Fruit fly (Drosophila melanogaster) whole organism, embryonic: ENCODE results near the gene CG1172.

ENCODE experiments used
- Adf1 ChIP-seq: fragments of 200-800 bp; sonication (Bioruptor generic); IDR thresholded peaks from 2 replicates; pipeline ENCODE4 v1.3.6; 2022; ENCODE audit warnings: missing biosample characterization, missing genetic modification characterization
- B-H1 ChIP-seq: fragments of 200-800 bp; sonication (Bioruptor generic); IDR thresholded peaks from 3 replicates; pipeline ENCODE4 v1.3.6; 2022; ENCODE audit warnings: missing biosample characterization, missing genetic modification characterization
- Bdp1 ChIP-seq: fragments of 200-800 bp; sonication (Bioruptor generic); optimal IDR thresholded peaks from 3 replicates; lab custom pipeline; 2016; ENCODE audit warnings: missing biosample characterization, missing genetic modification characterization
- CG13624 ChIP-seq: fragments of 200-800 bp; sonication (Bioruptor generic); optimal IDR thresholded peaks from 2 replicates; lab custom pipeline; 2016; ENCODE audit warnings: missing biosample characterization, missing genetic modification characterization
- CG15601 ChIP-seq: fragments of 200-800 bp; sonication (Bioruptor generic); optimal IDR thresholded peaks from 3 replicates; lab custom pipeline; 2019; ENCODE audit warnings: missing biosample characterization, mild to moderate bottlenecking, missing genetic modification characterization, moderate library complexity
- CG1832 ChIP-seq: fragments of 200-800 bp; sonication (Bioruptor generic); optimal IDR thresholded peaks from 2 replicates; lab custom pipeline; 2017; ENCODE audit warnings: missing biosample characterization, mild to moderate bottlenecking, missing genetic modification characterization, inconsistent platforms
- CG4360 ChIP-seq: fragments of 200-800 bp; sonication (Bioruptor generic); IDR thresholded peaks from 2 replicates; pipeline ENCODE4 v1.3.6; 2022; ENCODE audit warnings: missing biosample characterization, missing genetic modification characterization
- CG8290 ChIP-seq, 3 experiments: fragments of 200-800 bp; sonication (Bioruptor generic); optimal IDR thresholded peaks; 2 replicates each; lab custom pipeline; 2016 to 2019; ENCODE audit warnings: missing biosample characterization in 3 of 3, missing genetic modification characterization in 3 of 3, mild to moderate bottlenecking in 2 of 3, moderate library complexity in 1 of 3
- CG9932 ChIP-seq: fragments of 200-800 bp; sonication (Bioruptor generic); IDR thresholded peaks from 2 replicates; pipeline ENCODE4 v1.3.6; 2022; ENCODE audit warnings: missing biosample characterization, missing genetic modification characterization
- Dbx ChIP-seq: fragments of 200-800 bp; sonication (Bioruptor generic); IDR thresholded peaks from 3 replicates; pipeline ENCODE4 v1.3.6; 2022; ENCODE audit warnings: missing biosample characterization, missing genetic modification characterization
- Deaf1 ChIP-seq: fragments of 200-800 bp; optimal IDR thresholded peaks from 3 replicates; lab custom pipeline; 2019; ENCODE audit warnings: missing biosample characterization, mild to moderate bottlenecking, missing genetic modification characterization, moderate library complexity
- Dref ChIP-seq: fragments of 200-800 bp; sonication (Bioruptor generic); IDR thresholded peaks from 2 replicates; pipeline ENCODE4 v1.3.6; 2022; ENCODE audit warnings: missing biosample characterization, missing genetic modification characterization
- Drgx ChIP-seq: fragments of 200-800 bp; sonication (Bioruptor generic); IDR thresholded peaks from 2 replicates; pipeline ENCODE4 v1.3.6; 2022; ENCODE audit warnings: missing biosample characterization, missing genetic modification characterization
- ERR ChIP-seq: fragments of 200-800 bp; sonication (Bioruptor generic); optimal IDR thresholded peaks from 2 replicates; lab custom pipeline; 2016; ENCODE audit warnings: missing biosample characterization, missing genetic modification characterization
- Ets65A ChIP-seq: fragments of 200-800 bp; sonication (Bioruptor generic); peaks from one replicate; lab custom pipeline; 2016; ENCODE audit warnings: missing biosample characterization, missing genetic modification characterization
- Fer1 ChIP-seq: fragments of 200-800 bp; sonication (Bioruptor generic); optimal IDR thresholded peaks from 2 replicates; lab custom pipeline; 2017; ENCODE audit warnings: missing biosample characterization, mild to moderate bottlenecking, missing genetic modification characterization
- HLH3B ChIP-seq: fragments of 200-800 bp; sonication (Bioruptor generic); IDR thresholded peaks from 2 replicates; pipeline ENCODE4 v1.3.6; 2022; ENCODE audit warnings: missing biosample characterization, missing genetic modification characterization
- HLH4C ChIP-seq: fragments of 200-800 bp; sonication (Bioruptor generic); IDR thresholded peaks from 3 replicates; pipeline ENCODE4 v1.3.6; 2022; ENCODE audit warnings: missing biosample characterization, missing genetic modification characterization; ENCODE audit not compliant: partially characterized antibody
- MBD-R2 ChIP-seq: fragments of 200-800 bp; sonication (Bioruptor generic); IDR thresholded peaks from 2 replicates; pipeline ENCODE4 v1.3.6; 2022; ENCODE audit warnings: missing biosample characterization, missing genetic modification characterization
- Med ChIP-seq: fragments of 200-800 bp; sonication (Bioruptor generic); peaks from one replicate; lab custom pipeline; 2016; ENCODE audit warnings: missing biosample characterization, missing genetic modification characterization, mild to moderate bottlenecking, inconsistent platforms, moderate library complexity
- Trl ChIP-seq, 3 experiments: fragments of >200 bp in 2 of 3; fragments of 200-800 bp in 1 of 3; sonication (Bioruptor generic) in 1 of 3; optimal IDR thresholded peaks; 2 replicates in 1 of 3; 3 replicates in 2 of 3; lab custom pipeline; 2016 to 2017; ENCODE audit warnings: missing biosample characterization in 1 of 3, missing genetic modification characterization in 1 of 3
- abd-A ChIP-seq: fragments of 200-800 bp; sonication (Bioruptor generic); optimal IDR thresholded peaks from 3 replicates; lab custom pipeline; 2019; ENCODE audit warnings: missing biosample characterization, mild to moderate bottlenecking, missing genetic modification characterization, moderate library complexity
- chinmo ChIP-seq: fragments of 200-800 bp; sonication (Bioruptor generic); IDR thresholded peaks from 4 replicates; pipeline ENCODE4 v1.3.6; 2022; ENCODE audit warnings: missing biosample characterization, missing genetic modification characterization; ENCODE audit not compliant: partially characterized antibody
- crol ChIP-seq: fragments of 200-800 bp; sonication (Bioruptor generic); IDR thresholded peaks from 2 replicates; pipeline ENCODE4 v1.3.6; 2022; ENCODE audit warnings: missing biosample characterization, missing genetic modification characterization
- crp ChIP-seq, 2 experiments: fragments of 200-800 bp; sonication (Bioruptor generic); optimal IDR thresholded peaks; 2 replicates in 1 of 2; 3 replicates in 1 of 2; lab custom pipeline; 2017; ENCODE audit warnings: missing biosample characterization in 2 of 2, missing genetic modification characterization in 2 of 2, mild to moderate bottlenecking in 1 of 2, moderate library complexity in 1 of 2
- ewg ChIP-seq: fragments of 200-800 bp; sonication (Bioruptor generic); optimal IDR thresholded peaks from 3 replicates; lab custom pipeline; 2017; ENCODE audit warnings: mild to moderate bottlenecking, missing biosample characterization, missing genetic modification reagents, missing genetic modification characterization
- ftz-f1 ChIP-seq: fragments of 200-800 bp; sonication (Bioruptor generic); optimal IDR thresholded peaks from 2 replicates; lab custom pipeline; 2016; ENCODE audit warnings: missing biosample characterization, missing genetic modification characterization
- grau ChIP-seq: fragments of 200-800 bp; optimal IDR thresholded peaks from 3 replicates; lab custom pipeline; 2019; ENCODE audit warnings: missing biosample characterization, mild to moderate bottlenecking, missing genetic modification characterization, moderate library complexity
- kah ChIP-seq: fragments of 200-800 bp; sonication (Bioruptor generic); optimal IDR thresholded peaks from 2 replicates; lab custom pipeline; 2018; ENCODE audit warnings: missing biosample characterization, mild to moderate bottlenecking, missing genetic modification characterization
- onecut ChIP-seq: fragments of 200-800 bp; sonication (Bioruptor generic); IDR thresholded peaks from 2 replicates; pipeline ENCODE4 v1.3.6; 2022; ENCODE audit warnings: missing biosample characterization, missing genetic modification characterization
- row ChIP-seq: fragments of 200-800 bp; sonication (Bioruptor generic); IDR thresholded peaks from 3 replicates; pipeline ENCODE4 v1.3.6; 2022; ENCODE audit warnings: missing biosample characterization, missing genetic modification characterization
- scrt ChIP-seq: fragments of 200-800 bp; sonication (Bioruptor generic); optimal IDR thresholded peaks from 2 replicates; lab custom pipeline; 2018; ENCODE audit warnings: missing biosample characterization, mild to moderate bottlenecking, missing genetic modification characterization, moderate library complexity
- sim ChIP-seq: fragments of 200-800 bp; sonication (Bioruptor generic); IDR thresholded peaks from 2 replicates; pipeline ENCODE4 v1.3.6; 2022; ENCODE audit warnings: missing biosample characterization, missing genetic modification characterization
- sr ChIP-seq: fragments of 200-800 bp; sonication (Bioruptor generic); IDR thresholded peaks from 3 replicates; pipeline ENCODE4 v1.3.6; 2022; ENCODE audit warnings: missing biosample characterization, missing genetic modification characterization
- zen2 ChIP-seq: fragments of 200-800 bp; sonication (Bioruptor generic); IDR thresholded peaks from 3 replicates; pipeline ENCODE4 v1.3.6; 2022; ENCODE audit warnings: missing biosample characterization, missing genetic modification characterization; ENCODE audit not compliant: partially characterized antibody

Gene CG1172

dm6 chr3R:5346707-5347323, 46.9 kb upstream of the CG1172 start:
- TF ChIP-seq ERR = peak; percentile 13
- peak; percentile 56 for TF ChIP-seq grau (tag; lab: Kevin White, UChicago)
- peak; percentile 60 for TF ChIP-seq ewg (GFP tag; lab: Kevin White, UChicago)
- no peak for TF ChIP-seq Dref (GFP tag; lab: Robert Waterston, UW)
- TF ChIP-seq CG1832 (GFP tag; lab: Kevin White, UChicago) = peak; percentile 38
- TF ChIP-seq crp (GFP tag; optimal IDR thresholded peaks at IDR 0.05; lab: Kevin White, UChicago) = peak in 1 of 2 experiments; percentile 33
- TF ChIP-seq scrt (GFP tag; lab: Kevin White, UChicago) = no peak
- TF ChIP-seq ftz-f1 (GFP tag; lab: Kevin White, UChicago) = peak; percentile 62
- peak; percentile 12; the same call in 1 of the 2 replicates for TF ChIP-seq MBD-R2 (GFP tag; lab: Robert Waterston, UW)
- TF ChIP-seq sim (GFP tag; lab: Robert Waterston, UW) = no peak
- peak; percentile 18; the same call in 1 of the 2 replicates for TF ChIP-seq Adf1 (GFP tag; lab: Robert Waterston, UW)
- peak; percentile 56 for TF ChIP-seq crol (GFP tag; lab: Robert Waterston, UW)
- peak; percentile 93 for TF ChIP-seq onecut (GFP tag; lab: Robert Waterston, UW)
- no peak for TF ChIP-seq Bdp1 (GFP tag; lab: Kevin White, UChicago)
- peak; percentile 88 for TF ChIP-seq abd-A
- TF ChIP-seq Fer1 (GFP tag; lab: Kevin White, UChicago) = peak; percentile 40
- peak; percentile 15 for TF ChIP-seq Deaf1 (tag; lab: Kevin White, UChicago)
- TF ChIP-seq Trl (optimal IDR thresholded peaks at IDR 0.05; lab: Kevin White, UChicago) = peak; percentile 24 to 45
- no peak for TF ChIP-seq Trl (GFP tag; optimal IDR thresholded peaks at IDR 0.05; lab: Kevin White, UChicago)
- 0 out of 3 replicates have a peak, but pooled peaks have one; percentile 17 for TF ChIP-seq row (GFP tag; lab: Robert Waterston, UW)
- no peak for TF ChIP-seq B-H1 (GFP tag; lab: Robert Waterston, UW)

DNA sequence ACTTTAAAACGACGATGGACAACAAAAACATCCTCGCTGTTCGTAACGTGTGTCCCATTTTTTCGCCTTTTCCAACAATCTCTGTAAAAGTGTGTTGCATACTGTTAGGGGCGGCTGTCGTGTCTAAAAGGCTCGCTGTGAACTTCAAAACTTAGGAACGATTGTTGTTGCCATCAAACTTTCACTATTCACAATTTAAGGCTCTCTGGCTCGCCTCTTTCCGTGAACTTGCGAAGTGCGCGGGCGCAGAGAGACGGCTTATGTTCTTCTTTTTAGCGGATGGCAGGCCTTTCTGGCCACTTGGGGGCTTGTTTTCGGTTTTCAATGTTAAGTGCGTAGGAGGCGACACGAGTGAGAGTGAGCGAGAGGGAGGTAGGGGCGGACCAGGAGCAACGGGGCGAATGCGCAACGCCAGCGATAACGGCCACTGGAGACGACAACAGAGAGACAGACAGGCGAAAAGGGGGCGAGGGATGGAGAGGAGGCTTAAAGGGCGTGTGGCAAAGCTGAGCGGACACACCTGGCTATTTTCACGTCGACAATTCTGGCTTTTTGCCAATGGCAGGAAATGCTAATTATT, 43.2 kb upstream of the CG1172 start, which contains the start of gene mtd:
TSS of gene mtd (minus strand) at position 51 of the 580 bp plus-strand sequence.
- TF ChIP-seq abd-A = peak; percentile 70
- peak; percentile 82 for TF ChIP-seq Med (GFP tag; lab: Kevin White, UChicago)
- TF ChIP-seq crol (GFP tag; lab: Robert Waterston, UW) = peak; percentile 77
- peak; percentile 56 for TF ChIP-seq row (GFP tag; lab: Robert Waterston, UW)
- peak; percentile 87 for TF ChIP-seq ewg (GFP tag; lab: Kevin White, UChicago)
- no peak for TF ChIP-seq zen2 (GFP tag; lab: Robert Waterston, UW)
- peak; percentile 47; the same call in 1 of the 3 replicates for TF ChIP-seq sr (GFP tag; lab: Robert Waterston, UW)
- TF ChIP-seq CG4360 = no peak
- TF ChIP-seq chinmo (GFP tag; lab: Robert Waterston, UW) = 0 out of 4 replicates have a peak, but pooled peaks have one; percentile 33
- TF ChIP-seq Deaf1 (tag; lab: Kevin White, UChicago) = peak; percentile 80
- no peak for TF ChIP-seq CG8290 (GFP tag; optimal IDR thresholded peaks at IDR 0.05; lab: Kevin White, UChicago)
- TF ChIP-seq CG8290 (tag; optimal IDR thresholded peaks at IDR 0.05; lab: Kevin White, UChicago) = peak in 1 of 2 experiments; percentile 5
- peak in 1 of 2 experiments; percentile 8 for TF ChIP-seq Trl (optimal IDR thresholded peaks at IDR 0.05; lab: Kevin White, UChicago)
- TF ChIP-seq Trl (GFP tag; optimal IDR thresholded peaks at IDR 0.05; lab: Kevin White, UChicago) = no peak
- TF ChIP-seq CG1832 (GFP tag; lab: Kevin White, UChicago) = peak; percentile 27
- TF ChIP-seq HLH4C (GFP tag; lab: Robert Waterston, UW) = no peak
- no peak for TF ChIP-seq HLH3B
- peak; percentile 28 for TF ChIP-seq CG13624 (GFP tag; lab: Kevin White, UChicago)
- TF ChIP-seq Ets65A (GFP tag; lab: Kevin White, UChicago) = peak; percentile 94
- TF ChIP-seq CG15601 (tag; lab: Kevin White, UChicago) = no peak
- peak; percentile 17; the same call in 1 of the 2 replicates for TF ChIP-seq CG9932 (GFP tag; lab: Robert Waterston, UW)
- TF ChIP-seq kah (GFP tag; lab: Kevin White, UChicago) = no peak
- peak; percentile 18; the same call in 1 of the 2 replicates for TF ChIP-seq Drgx (GFP tag; lab: Robert Waterston, UW)
- 0 out of 3 replicates have a peak, but pooled peaks have one; percentile 35 for TF ChIP-seq Dbx
